Worm (Caenorhabditis elegans) whole organism, L4/young adult: ENCODE data around the gene smu-2.

Experiments used
- W03F9.2 ChIP-seq: fragments of 150-350 bp; optimal IDR thresholded peaks from 2 replicates; lab custom pipeline; 2014; ENCODE audit warnings: missing biosample characterization, missing genetic modification characterization
- dao-5 ChIP-seq: sonication (generic microtip); optimal IDR thresholded peaks from 2 replicates; lab custom pipeline; 2016; ENCODE audit warnings: missing genotype, missing genetic modification characterization, moderate library complexity, missing compliant biosample characterization
- him-1 ChIP-seq: sonication (generic microtip); optimal IDR thresholded peaks from 2 replicates; lab custom pipeline; 2016; ENCODE audit warnings: missing genotype, missing genetic modification reagents, missing genetic modification characterization, missing compliant biosample characterization

ce11 chrII:3440641-3440926 is 41.6 kb upstream of the smu-2 start, which contains the start of gene C16C8.17:
- TF ChIP-seq him-1 (tag; lab: Kevin White, UChicago): no peak
- no peak for TF ChIP-seq dao-5 (tag; lab: Kevin White, UChicago)
- TF ChIP-seq W03F9.2 (tag; lab: Kevin White, UChicago): no peak
